Worm (Caenorhabditis elegans): Measurements from ENCODE around the gene ZK1320.13.

DNA sequence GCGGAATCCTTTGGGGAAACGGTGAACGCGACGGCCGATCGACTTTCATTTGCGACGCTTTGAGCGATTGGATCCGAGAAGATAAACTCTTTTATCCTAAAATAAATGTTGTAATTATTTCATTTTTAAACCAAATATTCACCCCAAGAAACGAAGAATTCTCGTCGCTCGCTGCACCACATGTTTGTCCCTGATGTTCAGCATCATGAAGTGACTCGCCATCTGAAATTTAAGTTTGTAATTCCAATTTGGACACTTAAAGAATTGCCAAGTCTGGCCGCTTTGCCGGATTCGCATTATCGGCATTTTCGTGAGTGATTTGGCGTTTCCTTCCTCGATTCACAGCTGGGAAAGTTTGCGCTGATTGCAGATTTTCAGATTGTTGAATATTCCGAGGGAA lies 37.3 kb downstream of the ZK1320.13 start, which contains the start of gene Y53C12A.6:
- no peak for TF ChIP-seq aly-1 (tag; optimal IDR thresholded peaks at IDR 0.05)
- TF ChIP-seq ama-1 (optimal IDR thresholded peaks at IDR 0.05) = no peak
- TF ChIP-seq flt-1 (GFP tag; IDR thresholded peaks at IDR 0.05) = no peak
- no peak for TF ChIP-seq pes-1 (GFP tag; IDR thresholded peaks at IDR 0.05)
- no peak for TF ChIP-seq hnd-1 (tag; optimal IDR thresholded peaks at IDR 0.05)
- no peak for TF ChIP-seq ets-7 (tag; optimal IDR thresholded peaks at IDR 0.05)
- TF ChIP-seq ceh-36 (tag; optimal IDR thresholded peaks at IDR 0.05) = no peak
- no peak for TF ChIP-seq ceh-13 (GFP tag; optimal IDR thresholded peaks at IDR 0.05)
- TF ChIP-seq tra-4 (tag; optimal IDR thresholded peaks at IDR 0.05) = no peak
- no peak for TF ChIP-seq tbx-37 (GFP tag; conservative IDR thresholded peaks at IDR 0.05)
- TF ChIP-seq F13C5.2 (tag; optimal IDR thresholded peaks at IDR 0.05) = no peak
- TF ChIP-seq scrt-1 (GFP tag; IDR thresholded peaks at IDR 0.05) = no peak

Data from whole organism, early embryonic.